Fruit fly (Drosophila melanogaster): ENCODE measurements around the gene msl-1.
A peak's percentile ranks its signal among the peaks of the same experiment; 100 is the strongest.

The msl-1 gene

DNA sequence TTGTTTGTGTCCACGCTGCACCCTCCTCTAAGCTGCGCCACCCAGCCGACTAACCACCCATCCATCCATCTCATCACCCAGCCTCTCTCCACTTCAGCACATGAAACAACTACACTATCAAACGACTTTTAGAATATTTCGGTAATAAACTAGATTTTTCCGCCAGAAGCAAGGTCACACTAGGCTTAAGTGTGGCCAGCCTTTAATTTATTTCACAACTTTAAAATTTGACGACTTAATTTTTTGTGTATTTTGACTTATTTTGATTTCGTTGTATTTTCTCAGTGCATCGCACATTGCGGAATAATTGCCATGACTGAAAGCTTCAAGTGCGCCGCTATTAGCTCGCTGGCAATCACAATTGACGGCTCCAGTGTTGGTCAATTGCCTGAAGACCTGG lies 36.2 kb upstream of the msl-1 start:
- TF ChIP-seq salr (GFP tag; optimal IDR thresholded peaks at IDR 0.05) = peak in 1 of 2 experiments; percentile 22
- peak; percentile 75; the same call in 2 of the 3 replicates for TF ChIP-seq eg (GFP tag; IDR thresholded peaks at IDR 0.05)
- TF ChIP-seq Hr38 (GFP tag; optimal IDR thresholded peaks at IDR 0.05) = no peak
- peak; percentile 87 for TF ChIP-seq Hr4 (GFP tag; optimal IDR thresholded peaks at IDR 0.05)
- TF ChIP-seq CG31627 (GFP tag; optimal IDR thresholded peaks at IDR 0.05) = no peak
- peak; percentile 16; the same call in 1 of the 2 replicates for TF ChIP-seq CG11294 (GFP tag; IDR thresholded peaks at IDR 0.05)
- TF ChIP-seq fd59A (GFP tag; optimal IDR thresholded peaks at IDR 0.05) = no peak
- peak; percentile 61 for TF ChIP-seq CG4318 (GFP tag; optimal IDR thresholded peaks at IDR 0.05)
- TF ChIP-seq CG6276 (GFP tag; optimal IDR thresholded peaks at IDR 0.05) = peak; percentile 50
- TF ChIP-seq vri (GFP tag; optimal IDR thresholded peaks at IDR 0.05) = no peak
- peak; percentile 34 for TF ChIP-seq achi (GFP tag; optimal IDR thresholded peaks at IDR 0.05)
- peak; percentile 74 for TF ChIP-seq CG8119 (GFP tag; IDR thresholded peaks at IDR 0.05)
- TF ChIP-seq CG3919 (GFP tag; optimal IDR thresholded peaks at IDR 0.05) = peak; percentile 22
- peak; percentile 70 for TF ChIP-seq CG32006 (GFP tag; optimal IDR thresholded peaks at IDR 0.05)
- TF ChIP-seq CG6163 (GFP tag; IDR thresholded peaks at IDR 0.05) = peak; percentile 76
- TF ChIP-seq OdsH (GFP tag; optimal IDR thresholded peaks at IDR 0.05) = peak; percentile 17
- peak; percentile 79 for TF ChIP-seq Eip78C (GFP tag)
- peak; percentile 0 for TF ChIP-seq acj6 (GFP tag; optimal IDR thresholded peaks at IDR 0.05)
- peak; percentile 20 for TF ChIP-seq pdm3 (GFP tag; optimal IDR thresholded peaks at IDR 0.05)
- no peak for TF ChIP-seq Hr39 (GFP tag; optimal IDR thresholded peaks at IDR 0.05)
- TF ChIP-seq CG11902 (GFP tag; optimal IDR thresholded peaks at IDR 0.05) = no peak
- TF ChIP-seq spab (GFP tag; optimal IDR thresholded peaks at IDR 0.05) = no peak
- TF ChIP-seq CG15336 (GFP tag; IDR thresholded peaks at IDR 0.05) = peak; percentile 74
- peak; percentile 10 for TF ChIP-seq Ets96B (tag; optimal IDR thresholded peaks at IDR 0.05)
- TF ChIP-seq CG16779 (tag; optimal IDR thresholded peaks at IDR 0.05) = peak; percentile 19
- no peak for TF ChIP-seq Sox15 (GFP tag; optimal IDR thresholded peaks at IDR 0.05)
- peak; percentile 61 for TF ChIP-seq Gug (GFP tag; IDR thresholded peaks at IDR 0.05)
- TF ChIP-seq dac (GFP tag; optimal IDR thresholded peaks at IDR 0.05) = peak; percentile 59

DNA sequence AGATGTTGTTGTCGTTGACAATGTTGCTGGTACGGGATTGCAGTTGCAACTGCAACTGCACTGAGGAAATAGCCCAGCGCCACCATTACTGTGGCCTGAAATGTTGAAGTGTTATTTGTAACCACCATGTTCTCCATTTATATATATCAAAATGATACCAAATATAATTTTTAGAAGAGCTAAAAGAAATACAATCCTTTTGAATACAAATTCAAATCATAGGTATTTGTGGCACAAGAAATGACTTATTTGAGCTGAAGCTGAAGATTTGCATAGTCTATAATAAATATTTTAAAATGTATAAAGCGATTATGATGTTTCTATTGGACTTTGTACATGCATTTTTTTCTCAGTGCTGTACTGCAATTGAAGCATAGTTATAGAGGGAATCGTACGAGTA lies 31.0 kb upstream of the msl-1 start:
- peak; percentile 70 for TF ChIP-seq CG32006 (GFP tag; optimal IDR thresholded peaks at IDR 0.05)
- TF ChIP-seq CG8119 (GFP tag; IDR thresholded peaks at IDR 0.05) = peak; percentile 41; the same call in 1 of the 3 replicates
- no peak for TF ChIP-seq ss (GFP tag; optimal IDR thresholded peaks at IDR 0.05)
- peak; percentile 74 for TF ChIP-seq Hr4 (GFP tag; optimal IDR thresholded peaks at IDR 0.05)
- no peak for TF ChIP-seq acj6 (GFP tag; optimal IDR thresholded peaks at IDR 0.05)
- peak; percentile 34 for TF ChIP-seq CG4318 (GFP tag; optimal IDR thresholded peaks at IDR 0.05)
- peak; percentile 59 for TF ChIP-seq Eip78C (GFP tag)
- TF ChIP-seq CG11294 (GFP tag; IDR thresholded peaks at IDR 0.05) = no peak
- TF ChIP-seq eg (GFP tag; IDR thresholded peaks at IDR 0.05) = 0 out of 3 replicates have a peak, but pooled peaks have one; percentile 30
- no peak for TF ChIP-seq Blimp-1 (GFP tag; optimal IDR thresholded peaks at IDR 0.05)
- no peak for TF ChIP-seq CG6163 (GFP tag; IDR thresholded peaks at IDR 0.05)
- TF ChIP-seq OdsH (GFP tag; optimal IDR thresholded peaks at IDR 0.05) = no peak
- no peak for TF ChIP-seq CG11902 (GFP tag; optimal IDR thresholded peaks at IDR 0.05)
- 0 out of 2 replicates have a peak, but pooled peaks have one; percentile 19 for TF ChIP-seq CG15336 (GFP tag; IDR thresholded peaks at IDR 0.05)
- TF ChIP-seq dsx (GFP tag; optimal IDR thresholded peaks at IDR 0.05; ENCODE audit: poor library complexity, severe bottlenecking) = peak; percentile 13

DNA sequence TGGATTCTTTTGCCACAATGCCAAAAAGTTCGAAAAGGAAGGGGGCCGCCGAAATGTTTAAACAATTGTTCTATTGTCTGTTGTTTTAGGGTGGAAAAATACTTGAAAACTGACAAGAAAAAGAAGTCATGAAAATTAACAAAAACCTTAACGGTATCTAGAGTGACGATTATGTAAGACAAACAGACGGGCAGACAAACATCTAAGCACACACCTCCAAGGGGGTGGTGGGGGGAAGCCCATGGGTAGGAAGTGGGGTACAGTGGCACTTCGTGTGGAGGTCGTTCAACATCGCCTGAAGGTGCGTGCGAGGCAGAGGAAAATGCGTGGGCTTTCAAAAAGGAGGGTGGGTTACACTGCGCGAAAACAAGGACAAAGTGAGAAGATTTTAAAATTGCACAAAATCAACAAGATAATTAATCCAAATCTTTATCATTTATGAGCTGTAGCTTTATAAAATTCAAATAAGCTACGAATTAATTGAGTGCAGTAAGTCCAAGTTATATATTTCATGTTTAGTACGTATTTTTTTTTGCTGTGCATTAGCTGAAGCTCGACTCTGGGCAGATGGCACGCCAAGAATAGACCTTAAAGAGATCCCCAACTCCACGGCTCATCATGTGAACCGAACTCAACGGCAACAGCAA lies 28.9 kb upstream of the msl-1 start:
- TF ChIP-seq fkh (GFP tag; optimal IDR thresholded peaks at IDR 0.05) (peak; percentile 84), CG11762 (GFP tag; optimal IDR thresholded peaks at IDR 0.05; ENCODE audit: insufficient read depth) (no peak), ss (GFP tag; optimal IDR thresholded peaks at IDR 0.05) (peak in 1 of 2 experiments; percentile 44), CG6792 (GFP tag; optimal IDR thresholded peaks at IDR 0.05) (no peak), Eip78C (GFP tag) (peak; percentile 61), Eip75B (GFP tag; optimal IDR thresholded peaks at IDR 0.05) (peak; percentile 15), fd59A (GFP tag; optimal IDR thresholded peaks at IDR 0.05) (peak; percentile 5), CG1621 (tag; optimal IDR thresholded peaks at IDR 0.05) (peak; percentile 8), CG3919 (GFP tag; optimal IDR thresholded peaks at IDR 0.05) (peak; percentile 46), CG11294 (GFP tag; IDR thresholded peaks at IDR 0.05) (0 out of 2 replicates have a peak, but pooled peaks have one; percentile 22), CG15336 (GFP tag; IDR thresholded peaks at IDR 0.05) (peak; percentile 32; the same call in 1 of the 2 replicates), Hr38 (GFP tag; optimal IDR thresholded peaks at IDR 0.05) (no peak), CG3032 (tag; optimal IDR thresholded peaks at IDR 0.05) (peak; percentile 29), Ets96B (tag; optimal IDR thresholded peaks at IDR 0.05) (peak; percentile 50), pdm3 (GFP tag; optimal IDR thresholded peaks at IDR 0.05) (peak; percentile 1), CG6163 (GFP tag; IDR thresholded peaks at IDR 0.05) (peak; percentile 60; the same call in 2 of the 3 replicates), OdsH (GFP tag; optimal IDR thresholded peaks at IDR 0.05) (peak; percentile 1), Gug (GFP tag; IDR thresholded peaks at IDR 0.05) (no peak), CG8319 (GFP tag; optimal IDR thresholded peaks at IDR 0.05) (no peak), CG10669 (GFP tag; optimal IDR thresholded peaks at IDR 0.05) (peak; percentile 25), CG8119 (GFP tag; IDR thresholded peaks at IDR 0.05) (peak; percentile 36; the same call in 1 of the 3 replicates), Sox14 (GFP tag; optimal IDR thresholded peaks at IDR 0.05) (peak; percentile 1), CG10631 (GFP tag; optimal IDR thresholded peaks at IDR 0.05) (peak; percentile 27)

Data from whole organism, prepupa.